Worm (Caenorhabditis elegans) whole organism, late embryonic: Measurements from ENCODE around the gene M04B2.7.

ENCODE experiments used
- ceh-48 ChIP-seq: sonication (generic microtip); optimal IDR thresholded peaks from 2 replicates; lab custom pipeline; 2016; ENCODE audit warnings: missing genetic modification characterization, inconsistent platforms, missing compliant biosample characterization
- lin-11 ChIP-seq: fragments of 200-800 bp; sonication (Bioruptor generic); optimal IDR thresholded peaks from 2 replicates; lab custom pipeline; 2018; ENCODE audit warnings: mild to moderate bottlenecking, missing genetic modification characterization, missing compliant biosample characterization

DNA sequence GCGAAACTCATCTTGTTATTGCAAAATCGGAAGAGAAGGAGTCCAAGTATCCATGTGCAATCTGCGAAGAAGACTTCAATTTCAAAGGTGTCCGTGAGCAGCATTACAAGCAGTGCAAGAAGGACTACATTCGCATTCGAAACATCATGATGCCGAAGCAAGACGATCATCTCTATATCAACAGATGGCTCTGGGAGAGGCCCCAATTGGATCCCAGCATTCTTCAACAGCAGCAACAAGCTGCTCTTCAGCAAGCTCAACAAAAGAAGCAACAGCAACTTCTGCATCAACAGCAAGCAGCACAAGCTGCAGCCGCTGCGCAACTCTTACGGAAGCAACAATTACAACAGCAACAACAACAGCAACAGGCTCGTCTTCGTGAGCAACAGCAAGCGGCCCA lies 22.4 kb downstream of the M04B2.7 start:
- no peak for TF ChIP-seq lin-11 (tag; lab: Kevin White, UChicago)
- no peak for TF ChIP-seq ceh-48
